In genomic region chrX:3351526-3351925, ce11 we compare ENCODE assay signal across 3 worm cellular contexts.
A peak's percentile ranks its signal among the peaks of the same experiment; 100 is the strongest.
TF ChIP-seq lines count a peak whose summit lies in the region.

Gene ZK816.1, plus strand, starts transcription at chrX:3351712.

TF ChIP-seq in whole organism, L1 larva, 84 proteins besides CTCF, POLR2A, EP300 and RAD21:
- TF ChIP-seq efl-1 (optimal IDR thresholded peaks at IDR 0.05; lab: Kevin White, UChicago) = no peak
- TF ChIP-seq efl-1 (GFP tag; optimal IDR thresholded peaks at IDR 0.05 in 1 of 2; lab: Kevin White, UChicago) = peak in 1 of 2 experiments; percentile 19
- TF ChIP-seq unc-62 (GFP tag; optimal IDR thresholded peaks at IDR 0.05; lab: Kevin White, UChicago) = no peak
- TF ChIP-seq lin-14 (GFP tag; optimal IDR thresholded peaks at IDR 0.05; lab: Kevin White, UChicago) = peak; percentile 2
- TF ChIP-seq unc-86 (tag; optimal IDR thresholded peaks at IDR 0.05; lab: Kevin White, UChicago) = peak; percentile 34
TF ChIP-seq in whole organism, L1 larva: peak in this region for 3.

TF ChIP-seq in whole organism, late embryonic, 69 proteins besides CTCF, POLR2A, EP300 and RAD21:
- TF ChIP-seq sox-2 (GFP tag; IDR thresholded peaks at IDR 0.05; lab: Robert Waterston, UW) = peak; percentile 23; the same call in 1 of the 2 replicates
- peak; percentile 8 for TF ChIP-seq ref-2 (tag; optimal IDR thresholded peaks at IDR 0.05; lab: Kevin White, UChicago)
- TF ChIP-seq ceh-31 (tag; optimal IDR thresholded peaks at IDR 0.05; lab: Kevin White, UChicago) = peak; percentile 47
- peak; percentile 69 for TF ChIP-seq unc-42 (tag; optimal IDR thresholded peaks at IDR 0.05; lab: Kevin White, UChicago)
- no peak for TF ChIP-seq npax-4 (tag; optimal IDR thresholded peaks at IDR 0.05; lab: Kevin White, UChicago)
- TF ChIP-seq ceh-19 (GFP tag; optimal IDR thresholded peaks at IDR 0.05; lab: Kevin White, UChicago) = no peak

TF ChIP-seq in whole organism, mixed stage, embryonic, 35 proteins besides CTCF, POLR2A, EP300 and RAD21:
- TF ChIP-seq ceh-83 (GFP tag; optimal IDR thresholded peaks at IDR 0.05; lab: Kevin White, UChicago) (no peak), nhr-28 (tag; optimal IDR thresholded peaks at IDR 0.05; lab: Kevin White, UChicago) (no peak), ztf-11 (tag; optimal IDR thresholded peaks at IDR 0.05; lab: Kevin White, UChicago) (no peak), snpc-4 (tag; optimal IDR thresholded peaks at IDR 0.05; lab: Kevin White, UChicago) (no peak), unc-39 (tag; optimal IDR thresholded peaks at IDR 0.05; lab: Kevin White, UChicago) (no peak), cnd-1 (tag; optimal IDR thresholded peaks at IDR 0.05; lab: Kevin White, UChicago) (no peak), mep-1 (tag; optimal IDR thresholded peaks at IDR 0.05; lab: Kevin White, UChicago) (no peak), elt-3 (tag; optimal IDR thresholded peaks at IDR 0.05; lab: Kevin White, UChicago) (no peak), elt-1 (tag; optimal IDR thresholded peaks at IDR 0.05; lab: Kevin White, UChicago; ENCODE audit: borderline replicate concordance, insufficient read depth) (no peak), ces-1 (GFP tag; optimal IDR thresholded peaks at IDR 0.05; lab: Kevin White, UChicago) (peak; percentile 82), ceh-39 (tag; optimal IDR thresholded peaks at IDR 0.05; lab: Kevin White, UChicago) (no peak), bed-3 (GFP tag; optimal IDR thresholded peaks at IDR 0.05; lab: Kevin White, UChicago) (no peak), lsy-2 (tag; optimal IDR thresholded peaks at IDR 0.05; lab: Kevin White, UChicago) (no peak), mls-2 (tag; optimal IDR thresholded peaks at IDR 0.05; lab: Kevin White, UChicago) (peak; percentile 18), nhr-237 (tag; optimal IDR thresholded peaks at IDR 0.05; lab: Kevin White, UChicago) (no peak), nhr-76 (tag; optimal IDR thresholded peaks at IDR 0.05; lab: Kevin White, UChicago) (no peak), blmp-1 (tag; optimal IDR thresholded peaks at IDR 0.05; lab: Kevin White, UChicago) (no peak)

Comparison
In these comparisons a context has a peak if more than half of its experiments do, and no peak if none do; other contexts are left out.
1. Of the 10 proteins assayed by ChIP-seq in both whole organism, L1 larva and whole organism, late embryonic: peak only in whole organism, L1 larva: unc-86; only in whole organism, late embryonic: none; in both: none; in neither: 9.